Worm (Caenorhabditis elegans) whole organism, young adult: Measurements from ENCODE around the gene R02F11.2.
"Not testable (repeated sequence)": the region's sequence is repeated elsewhere in the genome, so short reads cannot be mapped to it uniquely, and the experiment has no call there.

Experiments used
- F55B11.4 ChIP-seq: sonication (generic microtip); optimal IDR thresholded peaks from 2 replicates; lab custom pipeline; 2016; ENCODE audit warnings: missing compliant biosample characterization, missing genetic modification characterization, borderline replicate concordance; ENCODE audit not compliant: insufficient read depth
- ama-1 ChIP-seq, 3 experiments: fragments of 150-350 bp in 1 of 3; sonication (generic microtip) in 2 of 3; optimal IDR thresholded peaks; 2 replicates each; lab custom pipeline; 2014 to 2018; ENCODE audit warnings: missing biosample characterization in 2 of 3, missing genetic modification characterization in 2 of 3, missing genetic modification reagents in 2 of 3
- bed-1 ChIP-seq: fragments of 200-800 bp; sonication (Bioruptor generic); IDR thresholded peaks from 2 replicates; pipeline ENCODE4 v1.3.6; 2022; ENCODE audit warnings: missing genetic modification reagents, missing genetic modification characterization, missing compliant biosample characterization
- dpl-1 ChIP-seq: fragments of 150-350 bp; optimal IDR thresholded peaks from 2 replicates; lab custom pipeline; 2014; ENCODE audit warnings: missing biosample characterization, missing genetic modification reagents, missing genetic modification characterization
- gei-17 ChIP-seq: fragments of 200-800 bp; sonication (Bioruptor generic); optimal IDR thresholded peaks from 2 replicates; lab custom pipeline; 2018; ENCODE audit warnings: mild to moderate bottlenecking, missing genetic modification characterization, missing compliant biosample characterization
- lag-1 ChIP-seq: fragments of 200-800 bp; sonication (Bioruptor generic); IDR thresholded peaks from 2 replicates; pipeline ENCODE4 v1.3.6; 2022; ENCODE audit warnings: missing genetic modification reagents, missing genetic modification characterization, missing compliant biosample characterization
- lin-35 ChIP-seq, 3 experiments: fragments of 150-350 bp in 2 of 3; sonication (generic microtip) in 1 of 3; optimal IDR thresholded peaks; 2 replicates each; lab custom pipeline; 2014 to 2018; ENCODE audit warnings: missing biosample characterization in 3 of 3, missing genetic modification characterization in 3 of 3, missing genetic modification reagents in 3 of 3
- madf-8 ChIP-seq: fragments of 200-800 bp; sonication (Bioruptor generic); conservative IDR thresholded peaks from 2 replicates; pipeline ENCODE4 v1.3.6; 2022; ENCODE audit warnings: missing genetic modification reagents, missing genetic modification characterization, missing compliant biosample characterization
- pha-4 ChIP-seq: fragments of 150-350 bp; sonication (generic microtip); optimal IDR thresholded peaks from 2 replicates; lab custom pipeline; 2014; ENCODE audit warnings: missing biosample characterization, missing genetic modification reagents, missing genetic modification characterization
- tbx-9 ChIP-seq: sonication (generic microtip); optimal IDR thresholded peaks from 2 replicates; lab custom pipeline; 2016; ENCODE audit warnings: borderline replicate concordance, missing genetic modification characterization, inconsistent platforms, missing compliant biosample characterization

- not testable (repeated sequence) for TF ChIP-seq lin-35 (GFP tag; optimal IDR thresholded peaks at IDR 0.05; lab: Kevin White, UChicago); dpl-1 (GFP tag; lab: Kevin White, UChicago); gei-17 (GFP tag; lab: Kevin White, UChicago); F55B11.4 (tag; lab: Kevin White, UChicago); madf-8 (GFP tag; lab: Robert Waterston, UW); bed-1; lag-1 (GFP tag; lab: Robert Waterston, UW); ama-1 (optimal IDR thresholded peaks at IDR 0.05; lab: Kevin White, UChicago); ama-1 (GFP tag; optimal IDR thresholded peaks at IDR 0.05; lab: Kevin White, UChicago); pha-4 (tag; lab: Kevin White, UChicago); tbx-9
Observed at ce11 chrV:4760674-4761073, 33.7 kb upstream of the R02F11.2 start, which contains the start of gene bgnt-1.4.
